Worm (Caenorhabditis elegans): ENCODE data around the gene ZC262.13.
A peak's percentile ranks its signal among the peaks of the same experiment; 100 is the strongest.

ZC262.13 gene

ce11 chrIII:8320183-8320582 is 5.8 kb upstream of the ZC262.13 start, which contains the start of gene F10E9.10:
TSS of gene F10E9.10 (minus strand) at chrIII:8320283.
- no peak for TF ChIP-seq ztf-1 (GFP tag; conservative IDR thresholded peaks at IDR 0.05)
- no peak for TF ChIP-seq ZK546.5 (tag; optimal IDR thresholded peaks at IDR 0.05)
- no peak for TF ChIP-seq alr-1 (tag; optimal IDR thresholded peaks at IDR 0.05)
- no peak for TF ChIP-seq C34F6.9 (tag; optimal IDR thresholded peaks at IDR 0.05)
- no peak for TF ChIP-seq mdl-1 (tag; optimal IDR thresholded peaks at IDR 0.05)
- no peak for TF ChIP-seq dmd-4 (tag; optimal IDR thresholded peaks at IDR 0.05)
- no peak for TF ChIP-seq F13H6.1 (tag; optimal IDR thresholded peaks at IDR 0.05)
- no peak for TF ChIP-seq nhr-237 (tag; optimal IDR thresholded peaks at IDR 0.05)
- TF ChIP-seq nhr-10 (tag; optimal IDR thresholded peaks at IDR 0.05): no peak
- TF ChIP-seq skn-1 (tag; optimal IDR thresholded peaks at IDR 0.05): no peak
- no peak for TF ChIP-seq mab-5 (tag; optimal IDR thresholded peaks at IDR 0.05)
- no peak for TF ChIP-seq nhr-21 (tag; optimal IDR thresholded peaks at IDR 0.05)
- TF ChIP-seq elt-1 (tag; optimal IDR thresholded peaks at IDR 0.05): no peak
- no peak for TF ChIP-seq ama-1 (optimal IDR thresholded peaks at IDR 0.05)
- no peak for TF ChIP-seq Y55F3AM.14 (GFP tag; optimal IDR thresholded peaks at IDR 0.05)
- TF ChIP-seq ztf-11 (tag; optimal IDR thresholded peaks at IDR 0.05): no peak
- TF ChIP-seq crh-2 (tag; optimal IDR thresholded peaks at IDR 0.05): no peak

ce11 chrIII:8321225-8321624 is 4.8 kb upstream of the ZC262.13 start:
- no peak for TF ChIP-seq nhr-6 (tag; optimal IDR thresholded peaks at IDR 0.05)
- no peak for TF ChIP-seq F13H6.1 (tag; optimal IDR thresholded peaks at IDR 0.05)
- TF ChIP-seq crh-2 (tag; optimal IDR thresholded peaks at IDR 0.05): peak; percentile 7
- TF ChIP-seq lsy-2 (tag; optimal IDR thresholded peaks at IDR 0.05): peak in 1 of 2 experiments; percentile 17
- no peak for TF ChIP-seq mdl-1 (tag; optimal IDR thresholded peaks at IDR 0.05)
- TF ChIP-seq nhr-25 (tag; optimal IDR thresholded peaks at IDR 0.05): no peak
- no peak for TF ChIP-seq sma-9 (GFP tag; optimal IDR thresholded peaks at IDR 0.05)
- TF ChIP-seq sma-9 (tag; optimal IDR thresholded peaks at IDR 0.05): no peak
- TF ChIP-seq lin-13 (GFP tag; optimal IDR thresholded peaks at IDR 0.05): no peak
- TF ChIP-seq nhr-77 (tag; optimal IDR thresholded peaks at IDR 0.05): no peak
- TF ChIP-seq lin-39 (tag; optimal IDR thresholded peaks at IDR 0.05): no peak
- TF ChIP-seq nhr-11 (tag; optimal IDR thresholded peaks at IDR 0.05): no peak
- TF ChIP-seq mab-5 (tag; optimal IDR thresholded peaks at IDR 0.05): no peak
- no peak for TF ChIP-seq ztf-1 (GFP tag; conservative IDR thresholded peaks at IDR 0.05)
- no peak for TF ChIP-seq aly-2 (tag; optimal IDR thresholded peaks at IDR 0.05)
- no peak for TF ChIP-seq elt-1 (tag; optimal IDR thresholded peaks at IDR 0.05)
- no peak for TF ChIP-seq fos-1 (tag; optimal IDR thresholded peaks at IDR 0.05)
- TF ChIP-seq zag-1 (tag; optimal IDR thresholded peaks at IDR 0.05): peak; percentile 51
- TF ChIP-seq ztf-4 (tag; optimal IDR thresholded peaks at IDR 0.05): no peak
- TF ChIP-seq C34F6.9 (tag; optimal IDR thresholded peaks at IDR 0.05): no peak
- no peak for TF ChIP-seq unc-62 (GFP tag; optimal IDR thresholded peaks at IDR 0.05)
- TF ChIP-seq ZK546.5 (tag; optimal IDR thresholded peaks at IDR 0.05): no peak

- TF ChIP-seq peb-1 (tag; optimal IDR thresholded peaks at IDR 0.05) (no peak), C34F6.9 (tag; optimal IDR thresholded peaks at IDR 0.05) (peak; percentile 14), lin-11 (tag; optimal IDR thresholded peaks at IDR 0.05) (peak; percentile 29), nhr-129 (tag; optimal IDR thresholded peaks at IDR 0.05) (no peak), lin-13 (GFP tag; optimal IDR thresholded peaks at IDR 0.05) (no peak), lsy-2 (tag; optimal IDR thresholded peaks at IDR 0.05) (peak in 1 of 2 experiments; percentile 32), nhr-21 (tag; optimal IDR thresholded peaks at IDR 0.05) (peak; percentile 21)
Measured at ce11 chrIII:8322645-8323213, 3.3 kb upstream of the ZC262.13 start, which contains the start of gene F10E9.1. TSS of gene F10E9.1 (plus strand) at chrIII:8323163.

- TF ChIP-seq nhr-6 (tag; optimal IDR thresholded peaks at IDR 0.05) (no peak), unc-39 (tag; optimal IDR thresholded peaks at IDR 0.05) (no peak), dmd-4 (tag; optimal IDR thresholded peaks at IDR 0.05) (no peak), ama-1 (optimal IDR thresholded peaks at IDR 0.05) (no peak), egl-27 (tag; optimal IDR thresholded peaks at IDR 0.05) (no peak), lin-39 (tag; optimal IDR thresholded peaks at IDR 0.05) (no peak), nhr-129 (tag; optimal IDR thresholded peaks at IDR 0.05) (no peak), nhr-237 (tag; optimal IDR thresholded peaks at IDR 0.05) (no peak), ZK546.5 (tag; optimal IDR thresholded peaks at IDR 0.05) (no peak), blmp-1 (tag; optimal IDR thresholded peaks at IDR 0.05; ENCODE audit: insufficient read depth) (no peak), sem-4 (tag; optimal IDR thresholded peaks at IDR 0.05) (no peak), C34F6.9 (tag; optimal IDR thresholded peaks at IDR 0.05) (no peak), ztf-1 (GFP tag; conservative IDR thresholded peaks at IDR 0.05) (no peak), nhr-11 (tag; optimal IDR thresholded peaks at IDR 0.05) (no peak), mbf-1 (tag; optimal IDR thresholded peaks at IDR 0.05) (no peak), nhr-77 (tag; optimal IDR thresholded peaks at IDR 0.05) (no peak)
Measured at ce11 chrIII:8324412-8324811, 1.6 kb upstream of the ZC262.13 start, which contains the start of gene F10E9.12. TSS of gene F10E9.12 (plus strand) at chrIII:8324542.

All from whole organism, L2 larva.